Fruit fly (Drosophila melanogaster) whole organism, prepupa: ENCODE data around the gene CG7335.

ENCODE experiments used
- Blimp-1 ChIP-seq: fragments of 200-800 bp; sonication (Bioruptor generic); optimal IDR thresholded peaks from 3 replicates; lab custom pipeline; 2017; ENCODE audit warnings: missing biosample characterization, missing genetic modification characterization, mild to moderate bottlenecking, moderate library complexity, missing genetic modification reagents
- CG11294 ChIP-seq: fragments of 200-800 bp; sonication (Bioruptor generic); IDR thresholded peaks from 2 replicates; pipeline ENCODE4 v1.3.6; 2022; ENCODE audit warnings: missing biosample characterization, missing genetic modification characterization
- CG15336 ChIP-seq: fragments of 200-800 bp; sonication (Bioruptor generic); IDR thresholded peaks from 2 replicates; pipeline ENCODE4 v1.3.6; 2022; ENCODE audit warnings: missing biosample characterization, missing genetic modification characterization
- CG1621 ChIP-seq: fragments of 200-800 bp; sonication (Bioruptor generic); optimal IDR thresholded peaks from 3 replicates; lab custom pipeline; 2018; ENCODE audit warnings: missing biosample characterization, mild to moderate bottlenecking, missing genetic modification characterization
- CG16779 ChIP-seq: fragments of 200-800 bp; sonication (Bioruptor generic); optimal IDR thresholded peaks from 3 replicates; lab custom pipeline; 2017; ENCODE audit warnings: missing biosample characterization, mild to moderate bottlenecking, missing genetic modification characterization
- CG31627 ChIP-seq: fragments of 200-800 bp; sonication (Bioruptor generic); optimal IDR thresholded peaks from 3 replicates; lab custom pipeline; 2016; ENCODE audit warnings: missing biosample characterization, missing genetic modification characterization
- CG32006 ChIP-seq: fragments of 200-800 bp; sonication (Bioruptor generic); optimal IDR thresholded peaks from 3 replicates; lab custom pipeline; 2017; ENCODE audit warnings: missing biosample characterization, mild to moderate bottlenecking, missing genetic modification characterization
- CG34406 ChIP-seq: fragments of 200-800 bp; sonication (Bioruptor generic); optimal IDR thresholded peaks from 3 replicates; lab custom pipeline; 2016; ENCODE audit warnings: missing biosample characterization, missing genetic modification characterization
- CG3919 ChIP-seq: fragments of 200-800 bp; sonication (Bioruptor generic); optimal IDR thresholded peaks from 3 replicates; lab custom pipeline; 2016; ENCODE audit warnings: missing biosample characterization, missing genetic modification characterization
- CG6163 ChIP-seq: fragments of 200-800 bp; sonication (Bioruptor generic); IDR thresholded peaks from 3 replicates; pipeline ENCODE4 v1.3.6; 2022; ENCODE audit warnings: missing biosample characterization, missing genetic modification characterization
- CG6276 ChIP-seq: fragments of 200-800 bp; sonication (Bioruptor generic); optimal IDR thresholded peaks from 2 replicates; lab custom pipeline; 2017; ENCODE audit warnings: missing biosample characterization, mild to moderate bottlenecking, missing genetic modification characterization
- CG6808 ChIP-seq: fragments of 200-800 bp; sonication (Bioruptor generic); optimal IDR thresholded peaks from 3 replicates; lab custom pipeline; 2017; ENCODE audit warnings: missing biosample characterization, missing genetic modification characterization, mild to moderate bottlenecking, moderate library complexity, missing genetic modification reagents
- CG8119 ChIP-seq: fragments of 200-800 bp; sonication (Bioruptor generic); IDR thresholded peaks from 3 replicates; pipeline ENCODE4 v1.3.6; 2022; ENCODE audit warnings: missing biosample characterization, missing genetic modification characterization
- CG8319 ChIP-seq: fragments of 200-800 bp; sonication (Bioruptor generic); optimal IDR thresholded peaks from 3 replicates; lab custom pipeline; 2016; ENCODE audit warnings: missing biosample characterization, missing genetic modification characterization
- CG8632 ChIP-seq: fragments of 200-800 bp; sonication (Bioruptor generic); optimal IDR thresholded peaks from 3 replicates; lab custom pipeline; 2016; ENCODE audit warnings: missing biosample characterization, missing genetic modification characterization
- CG9139 ChIP-seq: fragments of 200-800 bp; sonication (Bioruptor generic); optimal IDR thresholded peaks from 3 replicates; lab custom pipeline; 2017; ENCODE audit warnings: missing biosample characterization, mild to moderate bottlenecking, missing genetic modification characterization
- Eip78C ChIP-seq: fragments of 200-800 bp; sonication (Bioruptor generic); peaks from one replicate; lab custom pipeline; 2016; ENCODE audit warnings: missing biosample characterization, missing genetic modification characterization
- Ets21C ChIP-seq: fragments of 200-800 bp; sonication (Bioruptor generic); optimal IDR thresholded peaks from 3 replicates; lab custom pipeline; 2016; ENCODE audit warnings: missing biosample characterization, missing genetic modification characterization
- Gug ChIP-seq: fragments of 200-800 bp; sonication (Bioruptor generic); IDR thresholded peaks from 2 replicates; pipeline ENCODE4 v1.3.6; 2022; ENCODE audit warnings: missing biosample characterization, missing genetic modification characterization
- Hr38 ChIP-seq: sonication (Bioruptor generic); optimal IDR thresholded peaks from 2 replicates; lab custom pipeline; 2016; ENCODE audit warnings: missing biosample characterization, missing genetic modification characterization
- Hr39 ChIP-seq: fragments of 200-800 bp; sonication (Bioruptor generic); optimal IDR thresholded peaks from 2 replicates; lab custom pipeline; 2016; ENCODE audit warnings: missing biosample characterization, missing genetic modification characterization
- Hr4 ChIP-seq: fragments of 200-800 bp; sonication (Bioruptor generic); optimal IDR thresholded peaks from 3 replicates; lab custom pipeline; 2016; ENCODE audit warnings: missing biosample characterization, missing genetic modification characterization
- Met ChIP-seq: fragments of 200-800 bp; sonication (Bioruptor generic); optimal IDR thresholded peaks from 3 replicates; lab custom pipeline; 2016; ENCODE audit warnings: missing biosample characterization, missing genetic modification characterization
- OdsH ChIP-seq: fragments of 200-800 bp; sonication (Bioruptor generic); optimal IDR thresholded peaks from 3 replicates; lab custom pipeline; 2016; ENCODE audit warnings: missing biosample characterization, missing genetic modification characterization
- Smox ChIP-seq: fragments of 200-800 bp; sonication (Bioruptor generic); optimal IDR thresholded peaks from 3 replicates; lab custom pipeline; 2016; ENCODE audit warnings: missing biosample characterization, missing genetic modification characterization
- Sox14 ChIP-seq: fragments of 200-800 bp; sonication (Bioruptor generic); optimal IDR thresholded peaks from 3 replicates; lab custom pipeline; 2016; ENCODE audit warnings: missing biosample characterization, missing genetic modification characterization
- Sox15 ChIP-seq: fragments of 200-800 bp; sonication (Bioruptor generic); optimal IDR thresholded peaks from 3 replicates; lab custom pipeline; 2016; ENCODE audit warnings: missing biosample characterization, missing genetic modification characterization
- achi ChIP-seq: fragments of 200-800 bp; sonication (Bioruptor generic); optimal IDR thresholded peaks from 3 replicates; lab custom pipeline; 2016; ENCODE audit warnings: missing biosample characterization, missing genetic modification characterization
- cyc ChIP-seq: fragments of 200-800 bp; sonication (Bioruptor generic); optimal IDR thresholded peaks from 3 replicates; lab custom pipeline; 2016; ENCODE audit warnings: missing biosample characterization, missing genetic modification characterization
- dac ChIP-seq: fragments of 200-800 bp; sonication (Bioruptor generic); optimal IDR thresholded peaks from 2 replicates; lab custom pipeline; 2017; ENCODE audit warnings: missing biosample characterization, mild to moderate bottlenecking, missing genetic modification characterization
- dsx ChIP-seq: fragments of 200-800 bp; optimal IDR thresholded peaks from 3 replicates; lab custom pipeline; 2019; ENCODE audit warnings: missing biosample characterization, mild to moderate bottlenecking, missing genetic modification characterization, moderate library complexity; ENCODE audit not compliant: poor library complexity, severe bottlenecking
- eg ChIP-seq: fragments of 200-800 bp; sonication (Bioruptor generic); IDR thresholded peaks from 3 replicates; pipeline ENCODE4 v1.3.6; 2022; ENCODE audit warnings: missing biosample characterization, missing genetic modification characterization
- fd59A ChIP-seq: fragments of 200-800 bp; sonication (Bioruptor generic); optimal IDR thresholded peaks from 2 replicates; lab custom pipeline; 2017; ENCODE audit warnings: missing biosample characterization, mild to moderate bottlenecking, missing genetic modification characterization, missing genetic modification reagents
- lz ChIP-seq: fragments of 200-800 bp; sonication (Bioruptor generic); optimal IDR thresholded peaks from 3 replicates; lab custom pipeline; 2016; ENCODE audit warnings: missing biosample characterization, missing genetic modification characterization
- net ChIP-seq: fragments of 200-800 bp; sonication (Bioruptor generic); optimal IDR thresholded peaks from 3 replicates; lab custom pipeline; 2016; ENCODE audit warnings: missing biosample characterization, missing genetic modification characterization
- pdm3 ChIP-seq: fragments of 200-800 bp; sonication (Bioruptor generic); optimal IDR thresholded peaks from 3 replicates; lab custom pipeline; 2016; ENCODE audit warnings: missing biosample characterization, missing genetic modification characterization
- ss ChIP-seq, 2 experiments: fragments of 200-800 bp; sonication (Bioruptor generic); optimal IDR thresholded peaks; 2 replicates in 1 of 2; 3 replicates in 1 of 2; lab custom pipeline; 2017 to 2018; ENCODE audit warnings: mild to moderate bottlenecking in 2 of 2, missing biosample characterization in 2 of 2, missing genetic modification characterization in 2 of 2, moderate library complexity in 1 of 2
- svp ChIP-seq: fragments of 200-800 bp; sonication (Bioruptor generic); peaks from one replicate; lab custom pipeline; 2016; ENCODE audit warnings: missing biosample characterization, missing genetic modification characterization
- topi ChIP-seq: fragments of 200-800 bp; sonication (Bioruptor generic); optimal IDR thresholded peaks from 3 replicates; lab custom pipeline; 2016; ENCODE audit warnings: missing biosample characterization, missing genetic modification characterization
- vri ChIP-seq: fragments of 200-800 bp; sonication (Bioruptor generic); optimal IDR thresholded peaks from 3 replicates; lab custom pipeline; 2016; ENCODE audit warnings: missing biosample characterization, mild to moderate bottlenecking, missing genetic modification characterization

Gene CG7335

DNA sequence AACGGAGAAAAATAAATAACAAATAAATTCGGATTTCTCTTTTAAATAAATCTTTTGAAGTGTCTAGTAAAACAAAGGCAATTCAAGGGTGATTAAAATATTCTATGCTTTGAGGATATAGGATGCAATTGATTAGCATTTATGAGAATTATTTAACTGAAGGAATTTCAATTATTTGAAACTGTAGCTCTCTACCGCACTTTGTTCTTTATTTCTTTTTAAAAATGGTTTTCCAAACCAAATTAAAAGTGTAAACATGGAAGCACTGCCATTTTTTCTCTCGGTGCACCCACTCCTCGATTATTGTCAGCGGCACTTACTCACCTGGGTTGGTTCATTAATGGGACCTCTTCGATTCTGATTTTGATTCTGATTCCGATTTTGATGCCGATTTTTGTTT lies 35.1 kb upstream of the CG7335 start (continued):
- TF ChIP-seq svp: peak; percentile 86
- TF ChIP-seq OdsH (GFP tag; lab: Kevin White, UChicago): peak; percentile 27
- TF ChIP-seq Eip78C: peak; percentile 88
- peak; percentile 10 for TF ChIP-seq vri (GFP tag; lab: Kevin White, UChicago)
- no peak for TF ChIP-seq CG15336 (GFP tag; lab: Robert Waterston, UW)
- peak; percentile 5 for TF ChIP-seq net (GFP tag; lab: Kevin White, UChicago)
- TF ChIP-seq CG34406 (GFP tag; lab: Kevin White, UChicago): no peak

DNA sequence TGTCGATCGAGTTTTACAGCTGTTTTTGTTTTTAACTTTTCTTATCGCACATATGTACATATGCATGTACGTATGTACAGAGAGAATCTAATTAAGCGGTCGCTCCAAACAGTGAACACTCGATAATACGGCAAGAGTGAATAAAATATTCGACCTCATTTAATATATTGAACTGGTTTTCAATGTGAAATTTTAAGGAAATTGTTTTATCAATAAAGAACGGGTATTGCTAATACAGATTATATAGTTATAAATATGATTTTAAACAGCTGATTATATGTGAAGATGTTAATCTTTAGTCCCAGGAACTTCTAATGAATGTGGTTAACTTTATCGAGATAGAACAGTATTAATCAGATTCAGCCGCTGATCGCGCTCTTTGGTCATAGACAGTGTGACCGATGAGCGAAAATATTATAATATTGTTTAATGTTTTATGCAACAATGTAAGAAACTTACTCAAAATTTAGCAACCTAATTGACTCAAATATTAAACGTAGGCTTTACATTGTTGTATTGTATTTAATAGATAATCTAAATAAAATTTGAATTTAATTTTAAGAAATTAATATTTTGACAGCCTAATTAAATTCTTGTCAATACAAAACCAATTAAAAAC lies 7.6 kb upstream of the CG7335 start, which contains the start of gene CG7328:
Gene CG7328, minus strand, starts transcription at position 19 of the 619 bp plus-strand sequence.
- TF ChIP-seq ss (GFP tag; optimal IDR thresholded peaks at IDR 0.05; lab: Kevin White, UChicago) (no peak), CG8632 (GFP tag; lab: Kevin White, UChicago) (peak; percentile 61), CG32006 (GFP tag; lab: Kevin White, UChicago) (peak; percentile 75), OdsH (GFP tag; lab: Kevin White, UChicago) (no peak), Hr4 (GFP tag; lab: Kevin White, UChicago) (peak; percentile 78), CG6808 (no peak), topi (no peak), Hr39 (GFP tag; lab: Kevin White, UChicago) (peak; percentile 74), CG11294 (GFP tag; lab: Robert Waterston, UW) (no peak), dac (GFP tag; lab: Kevin White, UChicago) (no peak), CG34406 (GFP tag; lab: Kevin White, UChicago) (no peak), CG8319 (GFP tag; lab: Kevin White, UChicago) (no peak), Smox (peak; percentile 76), CG3919 (GFP tag; lab: Kevin White, UChicago) (no peak), cyc (no peak), CG16779 (tag; lab: Kevin White, UChicago) (peak; percentile 17), net (GFP tag; lab: Kevin White, UChicago) (peak; percentile 16), achi (GFP tag; lab: Kevin White, UChicago) (peak; percentile 67), CG6276 (GFP tag; lab: Kevin White, UChicago) (no peak), eg (GFP tag; lab: Robert Waterston, UW) (no peak), lz (GFP tag; lab: Kevin White, UChicago) (peak; percentile 57), fd59A (no peak), CG31627 (GFP tag; lab: Kevin White, UChicago) (peak; percentile 71), Sox14 (GFP tag; lab: Kevin White, UChicago) (no peak), Ets21C (GFP tag; lab: Kevin White, UChicago) (peak; percentile 54), dsx (GFP tag; lab: Kevin White, UChicago) (peak; percentile 98), Sox15 (GFP tag; lab: Kevin White, UChicago) (no peak), Hr38 (GFP tag; lab: Kevin White, UChicago) (no peak), CG1621 (tag; lab: Kevin White, UChicago) (no peak), pdm3 (peak; percentile 74), vri (GFP tag; lab: Kevin White, UChicago) (peak; percentile 13), CG15336 (GFP tag; lab: Robert Waterston, UW) (peak; percentile 84), CG8119 (GFP tag; lab: Robert Waterston, UW) (peak; percentile 81), CG6163 (GFP tag; lab: Robert Waterston, UW) (0 out of 3 replicates have a peak, but pooled peaks have one; percentile 45), Met (GFP tag; lab: Kevin White, UChicago) (peak; percentile 83), Gug (GFP tag; lab: Robert Waterston, UW) (no peak), svp (peak; percentile 90), CG9139 (GFP tag; lab: Kevin White, UChicago) (no peak), Blimp-1 (GFP tag; lab: Kevin White, UChicago) (no peak)
